Worm (Caenorhabditis elegans) whole organism, L4 larva: ENCODE measurements around the gene cdh-1.

Experiments
- F26F4.8 ChIP-seq: fragments of 200-800 bp; sonication (Bioruptor generic); conservative IDR thresholded peaks from 2 replicates; pipeline ENCODE4 v1.3.6; 2022; ENCODE audit warnings: missing genetic modification characterization, missing compliant biosample characterization
- F37D6.2 ChIP-seq: sonication (generic microtip); optimal IDR thresholded peaks from 2 replicates; lab custom pipeline; 2016; ENCODE audit warnings: mild to moderate bottlenecking, missing genetic modification characterization, missing compliant biosample characterization
- R02D3.7 ChIP-seq: fragments of 150-350 bp; sonication (generic microtip); optimal IDR thresholded peaks from 3 replicates; lab custom pipeline; 2014; ENCODE audit warnings: missing biosample characterization, missing genetic modification characterization
- Y5F2A.4 ChIP-seq: fragments of 200-800 bp; sonication (Bioruptor generic); optimal IDR thresholded peaks from 2 replicates; lab custom pipeline; 2018; ENCODE audit warnings: mild to moderate bottlenecking, missing genetic modification characterization, missing compliant biosample characterization
- ZK546.5 ChIP-seq, 2 experiments: sonication (generic microtip); optimal IDR thresholded peaks; 2 replicates each; lab custom pipeline; 2017; ENCODE audit warnings: missing biosample characterization in 2 of 2, missing genetic modification characterization in 2 of 2
- arid-1 ChIP-seq: fragments of 200-800 bp; sonication (Bioruptor generic); conservative IDR thresholded peaks from 2 replicates; pipeline ENCODE4 v1.3.6; 2022; ENCODE audit warnings: missing genetic modification reagents, missing genetic modification characterization, missing compliant biosample characterization
- ceh-32 ChIP-seq: sonication (generic microtip); optimal IDR thresholded peaks from 2 replicates; lab custom pipeline; 2016; ENCODE audit warnings: mild to moderate bottlenecking, missing genetic modification characterization, missing compliant biosample characterization; ENCODE audit not compliant: poor library complexity
- ceh-82 ChIP-seq: sonication (generic microtip); optimal IDR thresholded peaks from 2 replicates; lab custom pipeline; 2017; ENCODE audit warnings: missing biosample characterization, missing genetic modification characterization
- cey-2 ChIP-seq: sonication (generic microtip); optimal IDR thresholded peaks from 3 replicates; lab custom pipeline; 2017; ENCODE audit warnings: missing genetic modification characterization, mild to moderate bottlenecking, missing compliant biosample characterization, antibody characterized with exemption, borderline replicate concordance; ENCODE audit not compliant: insufficient read depth
- daf-12 ChIP-seq: fragments of 150-350 bp; optimal IDR thresholded peaks from 2 replicates; lab custom pipeline; 2014; ENCODE audit warnings: missing biosample characterization, missing genetic modification reagents, missing genetic modification characterization
- daf-16 ChIP-seq, 3 experiments: sonication (generic microtip); optimal IDR thresholded peaks; 2 replicates each; lab custom pipeline; 2016 to 2017; ENCODE audit warnings: missing genetic modification characterization in 3 of 3, missing genetic modification reagents in 3 of 3, mild to moderate bottlenecking in 2 of 3, missing compliant biosample characterization in 2 of 3, missing biosample characterization in 1 of 3, moderate library complexity in 1 of 3
- daf-8 ChIP-seq: fragments of 200-800 bp; sonication (Bioruptor generic); IDR thresholded peaks from 2 replicates; pipeline ENCODE4 v1.3.6; 2022; ENCODE audit warnings: missing genetic modification characterization, missing compliant biosample characterization
- dpl-1 ChIP-seq: fragments of 150-350 bp; optimal IDR thresholded peaks from 2 replicates; lab custom pipeline; 2014; ENCODE audit warnings: missing biosample characterization, missing genetic modification reagents, missing genetic modification characterization
- egl-27 ChIP-seq: sonication (generic microtip); optimal IDR thresholded peaks from 3 replicates; lab custom pipeline; 2017; ENCODE audit warnings: missing biosample characterization, missing genetic modification reagents, missing genetic modification characterization
- fkh-10 ChIP-seq: fragments of 150-350 bp; optimal IDR thresholded peaks from 2 replicates; lab custom pipeline; 2014; ENCODE audit warnings: missing biosample characterization, missing genetic modification reagents, missing genetic modification characterization
- hif-1 ChIP-seq, 2 experiments: sonication (generic microtip); optimal IDR thresholded peaks; 2 replicates each; lab custom pipeline; 2016 to 2017; ENCODE audit warnings: missing compliant biosample characterization in 2 of 2, missing genetic modification characterization in 2 of 2, missing genetic modification reagents in 2 of 2, missing genotype in 2 of 2, mild to moderate bottlenecking in 1 of 2
- hlh-11 ChIP-seq: fragments of 200-800 bp; sonication (Bioruptor generic); optimal IDR thresholded peaks from 2 replicates; lab custom pipeline; 2018; ENCODE audit warnings: mild to moderate bottlenecking, missing genetic modification characterization, missing compliant biosample characterization
- hmg-1.1 ChIP-seq: fragments of 200-800 bp; sonication (Bioruptor generic); IDR thresholded peaks from 2 replicates; pipeline ENCODE4 v1.3.6; 2022; ENCODE audit warnings: missing genetic modification reagents, missing genetic modification characterization, missing compliant biosample characterization
- jun-1 ChIP-seq: fragments of 150-350 bp; optimal IDR thresholded peaks from 2 replicates; lab custom pipeline; 2014; ENCODE audit warnings: missing biosample characterization, missing genetic modification reagents, missing genetic modification characterization
- lin-1 ChIP-seq: fragments of 200-800 bp; sonication (Bioruptor generic); IDR thresholded peaks from 2 replicates; pipeline ENCODE4 v1.3.6; 2022; ENCODE audit warnings: missing genetic modification reagents, missing genetic modification characterization, missing compliant biosample characterization
- lin-15B ChIP-seq: fragments of 150-350 bp; sonication (generic microtip); optimal IDR thresholded peaks from 3 replicates; lab custom pipeline; 2014; ENCODE audit warnings: missing biosample characterization, missing genetic modification characterization
- lin-38 ChIP-seq: fragments of 200-800 bp; sonication (Bioruptor generic); IDR thresholded peaks from 2 replicates; pipeline ENCODE4 v1.3.6; 2022; ENCODE audit warnings: missing genetic modification reagents, missing genetic modification characterization, missing compliant biosample characterization
- lir-3 ChIP-seq: sonication (generic microtip); optimal IDR thresholded peaks from 2 replicates; lab custom pipeline; 2016; ENCODE audit warnings: mild to moderate bottlenecking, missing genetic modification characterization, missing compliant biosample characterization
- madf-9 ChIP-seq: fragments of 200-800 bp; sonication (Bioruptor generic); conservative IDR thresholded peaks from 2 replicates; pipeline ENCODE4 v1.3.6; 2022; ENCODE audit warnings: missing genetic modification reagents, missing genetic modification characterization, missing compliant biosample characterization
- mdl-1 ChIP-seq, 2 experiments: fragments of 150-350 bp in 1 of 2; sonication (generic microtip) in 1 of 2; optimal IDR thresholded peaks; 2 replicates each; lab custom pipeline; 2014 to 2017; ENCODE audit warnings: missing biosample characterization in 2 of 2, missing genetic modification characterization in 2 of 2
- mxl-3 ChIP-seq: fragments of 200-800 bp; sonication (Bioruptor generic); optimal IDR thresholded peaks from 2 replicates; lab custom pipeline; 2018; ENCODE audit warnings: mild to moderate bottlenecking, missing genetic modification characterization, missing compliant biosample characterization
- nhr-102 ChIP-seq: sonication (generic microtip); optimal IDR thresholded peaks from 2 replicates; lab custom pipeline; 2016; ENCODE audit warnings: mild to moderate bottlenecking, missing genetic modification characterization, moderate library complexity, missing compliant biosample characterization
- nhr-111 ChIP-seq: fragments of 200-800 bp; sonication (Bioruptor generic); optimal IDR thresholded peaks from 2 replicates; lab custom pipeline; 2018; ENCODE audit warnings: mild to moderate bottlenecking, missing genetic modification characterization, missing compliant biosample characterization
- nhr-237 ChIP-seq: sonication (generic microtip); optimal IDR thresholded peaks from 2 replicates; lab custom pipeline; 2017; ENCODE audit warnings: missing biosample characterization, missing genetic modification characterization
- nhr-25 ChIP-seq: sonication (generic microtip); optimal IDR thresholded peaks from 2 replicates; lab custom pipeline; 2017; ENCODE audit warnings: missing genetic modification characterization, mild to moderate bottlenecking, missing compliant biosample characterization, antibody characterized with exemption, moderate library complexity, borderline replicate concordance; ENCODE audit not compliant: insufficient read depth
- nhr-28 ChIP-seq: fragments of 150-350 bp; optimal IDR thresholded peaks from 2 replicates; lab custom pipeline; 2014; ENCODE audit warnings: missing biosample characterization, missing genetic modification characterization
- nhr-41 ChIP-seq: fragments of 200-800 bp; sonication (Bioruptor generic); IDR thresholded peaks from 2 replicates; pipeline ENCODE4 v1.3.6; 2022; ENCODE audit warnings: missing genetic modification reagents, missing genetic modification characterization, missing compliant biosample characterization
- nhr-42 ChIP-seq: fragments of 200-800 bp; sonication (Bioruptor generic); IDR thresholded peaks from 2 replicates; pipeline ENCODE4 v1.3.6; 2022; ENCODE audit warnings: missing genetic modification characterization, missing compliant biosample characterization
- nhr-48 ChIP-seq: sonication (generic microtip); optimal IDR thresholded peaks from 2 replicates; lab custom pipeline; 2016; ENCODE audit warnings: mild to moderate bottlenecking, missing genetic modification characterization, missing compliant biosample characterization
- nhr-77 ChIP-seq: fragments of 150-350 bp; optimal IDR thresholded peaks from 2 replicates; lab custom pipeline; 2014; ENCODE audit warnings: missing biosample characterization, missing genetic modification characterization
- php-3 ChIP-seq: fragments of 200-800 bp; sonication (Bioruptor generic); IDR thresholded peaks from 2 replicates; pipeline ENCODE4 v1.3.6; 2022; ENCODE audit warnings: missing genetic modification reagents, missing genetic modification characterization, missing compliant biosample characterization
- saeg-2 ChIP-seq: fragments of 200-800 bp; sonication (Bioruptor generic); IDR thresholded peaks from 2 replicates; pipeline ENCODE4 v1.3.6; 2022; ENCODE audit warnings: missing genetic modification reagents, missing genetic modification characterization, missing compliant biosample characterization
- sdz-12 ChIP-seq: fragments of 200-800 bp; sonication (Bioruptor generic); optimal IDR thresholded peaks from 2 replicates; lab custom pipeline; 2018; ENCODE audit warnings: mild to moderate bottlenecking, missing genetic modification characterization, missing compliant biosample characterization
- skn-1 ChIP-seq: fragments of 150-350 bp; optimal IDR thresholded peaks from 2 replicates; lab custom pipeline; 2014; ENCODE audit warnings: missing biosample characterization, missing genetic modification characterization
- spr-1 ChIP-seq: sonication (generic microtip); optimal IDR thresholded peaks from 2 replicates; lab custom pipeline; 2016; ENCODE audit warnings: mild to moderate bottlenecking, missing genetic modification characterization, missing compliant biosample characterization
- tra-1 ChIP-seq: fragments of 200-800 bp; sonication (Bioruptor generic); IDR thresholded peaks from 2 replicates; pipeline ENCODE4 v1.3.6; 2022; ENCODE audit warnings: missing genetic modification reagents, missing genetic modification characterization, missing compliant biosample characterization
- vab-7 ChIP-seq: fragments of 200-800 bp; sonication (Bioruptor generic); IDR thresholded peaks from 2 replicates; pipeline ENCODE4 v1.3.6; 2022; ENCODE audit warnings: missing genetic modification reagents, missing genetic modification characterization, missing compliant biosample characterization
- zag-1 ChIP-seq: fragments of 150-350 bp; optimal IDR thresholded peaks from 2 replicates; lab custom pipeline; 2014; ENCODE audit warnings: missing biosample characterization, missing genetic modification characterization
- zfp-2 ChIP-seq: sonication (generic microtip); optimal IDR thresholded peaks from 2 replicates; lab custom pipeline; 2016; ENCODE audit warnings: mild to moderate bottlenecking, missing genetic modification characterization, missing compliant biosample characterization
- zip-11 ChIP-seq: fragments of 200-800 bp; sonication (Bioruptor generic); IDR thresholded peaks from 2 replicates; pipeline ENCODE4 v1.3.6; 2022; ENCODE audit warnings: missing genetic modification characterization, missing compliant biosample characterization
- zip-2 ChIP-seq: fragments of 150-350 bp; optimal IDR thresholded peaks from 2 replicates; lab custom pipeline; 2014; ENCODE audit warnings: missing biosample characterization, missing genetic modification characterization

cdh-1 gene

ce11 chrIII:2871817-2872216 is 38.9 kb upstream of the cdh-1 start (continued):
- TF ChIP-seq nhr-25 (tag; lab: Kevin White, UChicago) (peak; percentile 38), daf-8 (GFP tag; lab: Robert Waterston, UW) (no peak), Y5F2A.4 (no peak), spr-1 (peak; percentile 49), nhr-28 (peak; percentile 98), zag-1 (tag; lab: Kevin White, UChicago) (no peak), lin-1 (GFP tag; lab: Robert Waterston, UW) (no peak), mxl-3 (GFP tag; lab: Kevin White, UChicago) (peak; percentile 89), lin-38 (GFP tag; lab: Robert Waterston, UW) (no peak), zip-11 (no peak), tra-1 (GFP tag; lab: Robert Waterston, UW) (peak; percentile 71), daf-16 (GFP tag; optimal IDR thresholded peaks at IDR 0.05; lab: Kevin White, UChicago) (no peak), daf-16 (tag; optimal IDR thresholded peaks at IDR 0.05; lab: Kevin White, UChicago) (peak; percentile 49), zip-2 (tag; lab: Kevin White, UChicago) (no peak), lin-15B (no peak), nhr-41 (GFP tag; lab: Robert Waterston, UW) (0 out of 2 replicates have a peak, but pooled peaks have one; percentile 9), skn-1 (no peak), nhr-102 (tag; lab: Kevin White, UChicago) (peak; percentile 33)

DNA sequence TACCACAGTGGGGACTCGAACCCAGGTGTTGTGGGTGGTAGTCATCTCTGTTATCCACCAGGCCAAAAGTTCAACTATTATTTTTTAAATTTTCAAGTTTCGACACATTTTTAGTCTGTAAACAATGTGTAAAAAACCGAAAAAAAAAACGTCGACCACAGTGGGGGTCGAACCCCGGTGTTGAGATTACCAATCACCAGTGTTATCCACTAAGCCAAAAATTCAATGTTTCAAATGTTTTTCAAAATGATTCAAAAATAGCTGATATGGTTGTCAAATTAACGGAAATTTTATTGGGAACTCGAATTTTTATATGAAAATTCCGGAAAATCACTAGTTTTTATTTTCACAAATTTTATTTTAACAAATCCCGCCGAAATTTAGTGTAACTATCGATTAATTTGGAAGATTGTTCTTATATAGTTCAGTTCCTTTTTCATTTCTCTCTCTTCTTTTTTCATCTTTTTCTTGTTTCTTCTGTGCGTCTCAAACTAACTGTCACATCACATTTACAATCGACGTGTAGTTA is 37.5 kb upstream of the cdh-1 start:
- TF ChIP-seq madf-9 (GFP tag; lab: Robert Waterston, UW) (no peak), dpl-1 (GFP tag; lab: Kevin White, UChicago) (no peak), daf-16 (GFP tag; optimal IDR thresholded peaks at IDR 0.05; lab: Kevin White, UChicago) (no peak), daf-16 (tag; optimal IDR thresholded peaks at IDR 0.05; lab: Kevin White, UChicago) (no peak), F26F4.8 (GFP tag; lab: Robert Waterston, UW) (no peak), hlh-11 (tag; lab: Kevin White, UChicago) (no peak), hmg-1.1 (GFP tag; lab: Robert Waterston, UW) (no peak), ceh-82 (no peak), jun-1 (tag; lab: Kevin White, UChicago) (no peak), nhr-77 (tag; lab: Kevin White, UChicago) (no peak), nhr-237 (tag; lab: Kevin White, UChicago) (no peak), lir-3 (tag; lab: Kevin White, UChicago) (no peak), nhr-111 (GFP tag; lab: Kevin White, UChicago) (no peak), daf-12 (tag; lab: Kevin White, UChicago) (no peak), nhr-25 (tag; lab: Kevin White, UChicago) (no peak), zfp-2 (tag; lab: Kevin White, UChicago) (no peak), cey-2 (no peak)

DNA sequence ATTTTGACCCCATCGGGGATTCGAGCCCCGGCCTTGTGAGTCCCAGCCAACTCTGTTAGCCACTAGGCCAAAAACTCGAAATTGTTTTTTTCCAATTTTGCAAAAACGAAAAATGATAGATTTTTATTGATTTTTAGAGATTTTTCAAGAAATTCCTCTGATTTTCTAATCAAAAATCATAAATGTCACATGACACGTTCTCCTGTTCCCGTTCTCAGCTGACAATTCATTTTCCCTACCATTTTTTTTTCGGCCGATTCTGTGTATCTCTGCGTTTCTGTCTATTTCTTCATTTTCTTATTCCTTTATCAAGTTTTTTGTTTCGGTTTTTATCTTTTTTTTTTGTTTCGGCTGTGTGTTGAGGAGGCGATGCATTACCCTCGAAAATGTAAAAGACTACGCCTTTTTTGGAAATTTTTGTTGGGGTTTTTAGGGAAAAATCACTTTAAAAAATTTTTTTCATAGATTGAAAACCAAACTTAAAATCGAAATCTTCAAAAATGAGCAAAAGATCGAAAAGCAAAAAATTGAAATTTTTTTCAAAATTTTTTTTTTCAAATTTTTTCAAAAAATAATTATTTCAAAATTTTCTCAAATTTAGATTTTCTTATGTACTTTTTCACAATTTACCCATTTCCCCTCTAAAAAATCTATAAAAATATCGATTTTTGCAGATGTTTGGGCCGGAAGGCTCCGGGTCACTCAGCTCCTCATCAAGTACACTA is 36.4 kb upstream of the cdh-1 start, which contains the start of gene klf-1:
Gene klf-1, plus strand, starts transcription at position 675 of the 725 bp plus-strand sequence.
- TF ChIP-seq F37D6.2 (tag; lab: Kevin White, UChicago), result no peak
- TF ChIP-seq ceh-32 (tag; lab: Kevin White, UChicago), result no peak
- TF ChIP-seq nhr-42 (GFP tag; lab: Robert Waterston, UW), result no peak
- no peak for TF ChIP-seq egl-27 (tag; lab: Kevin White, UChicago)
- peak; percentile 92 for TF ChIP-seq hlh-11 (tag; lab: Kevin White, UChicago)
- no peak for TF ChIP-seq arid-1
- no peak for TF ChIP-seq php-3 (GFP tag; lab: Robert Waterston, UW)
- peak; percentile 51 for TF ChIP-seq nhr-48 (tag; lab: Kevin White, UChicago)
- peak; percentile 87 for TF ChIP-seq nhr-28
- peak; percentile 76 for TF ChIP-seq nhr-77 (tag; lab: Kevin White, UChicago)
- TF ChIP-seq vab-7 (GFP tag; lab: Robert Waterston, UW), result no peak
- no peak for TF ChIP-seq ZK546.5 (tag; optimal IDR thresholded peaks at IDR 0.05; lab: Kevin White, UChicago)
- TF ChIP-seq R02D3.7 (tag; lab: Kevin White, UChicago), result no peak
- no peak for TF ChIP-seq hif-1 (tag; optimal IDR thresholded peaks at IDR 0.05; lab: Kevin White, UChicago)
- TF ChIP-seq sdz-12 (GFP tag; lab: Kevin White, UChicago), result no peak
- TF ChIP-seq tra-1 (GFP tag; lab: Robert Waterston, UW), result peak; percentile 83
- TF ChIP-seq fkh-10 (GFP tag; lab: Kevin White, UChicago), result no peak
- TF ChIP-seq daf-8 (GFP tag; lab: Robert Waterston, UW), result no peak
- TF ChIP-seq mdl-1 (tag; optimal IDR thresholded peaks at IDR 0.05; lab: Kevin White, UChicago), result peak in 1 of 2 experiments; percentile 58
- TF ChIP-seq saeg-2 (GFP tag; lab: Robert Waterston, UW), result no peak
